Fruit fly (Drosophila melanogaster) whole organism, wandering third instar larva: ENCODE measurements around the gene Takl2.

ENCODE experiments used
- Abd-B ChIP-seq: fragments of >200 bp; optimal IDR thresholded peaks from 2 replicates; lab custom pipeline; 2017; ENCODE audit warnings: missing biosample characterization, missing genetic modification characterization
- CG32264 ChIP-seq: fragments of 200-800 bp; sonication (Bioruptor generic); optimal IDR thresholded peaks from 2 replicates; lab custom pipeline; 2016; ENCODE audit warnings: missing biosample characterization, missing genetic modification characterization
- CG9705 ChIP-seq: fragments of 200-800 bp; sonication (Bioruptor generic); optimal IDR thresholded peaks from 2 replicates; lab custom pipeline; 2018; ENCODE audit warnings: missing biosample characterization, mild to moderate bottlenecking, missing genetic modification characterization
- CrebA ChIP-seq: fragments of 200-800 bp; sonication (Bioruptor generic); optimal IDR thresholded peaks from 2 replicates; lab custom pipeline; 2016; ENCODE audit warnings: missing biosample characterization, mild to moderate bottlenecking, missing genetic modification characterization, borderline replicate concordance
- Dfd ChIP-seq: fragments of >200 bp; optimal IDR thresholded peaks from 2 replicates; lab custom pipeline; 2017; ENCODE audit warnings: missing biosample characterization, missing genetic modification characterization
- Dif ChIP-seq: fragments of 200-275, 200-300 bp; sonication (Bioruptor generic); optimal IDR thresholded peaks from 2 replicates; lab custom pipeline; 2018; ENCODE audit warnings: missing biosample characterization, missing genetic modification characterization; ENCODE audit not compliant: partially characterized antibody
- GATAd ChIP-seq: sonication (Bioruptor generic); optimal IDR thresholded peaks from 2 replicates; lab custom pipeline; 2016; ENCODE audit warnings: missing biosample characterization, missing genetic modification characterization
- HLH106 ChIP-seq: fragments of 200-800 bp; optimal IDR thresholded peaks from 3 replicates; lab custom pipeline; 2019; ENCODE audit warnings: missing biosample characterization, mild to moderate bottlenecking, missing genetic modification characterization, moderate library complexity
- Hnf4 ChIP-seq: fragments of 200-800 bp; sonication (Bioruptor generic); optimal IDR thresholded peaks from 2 replicates; lab custom pipeline; 2016; ENCODE audit warnings: missing biosample characterization, mild to moderate bottlenecking, missing genetic modification characterization
- Hr78 ChIP-seq: fragments of >200 bp; optimal IDR thresholded peaks from 2 replicates; lab custom pipeline; 2017; ENCODE audit warnings: missing biosample characterization, missing genetic modification characterization
- Hr83 ChIP-seq: fragments of 200-300 bp; sonication (Bioruptor generic); optimal IDR thresholded peaks from 2 replicates; lab custom pipeline; 2016; ENCODE audit warnings: missing biosample characterization, mild to moderate bottlenecking, missing genetic modification characterization, moderate library complexity; ENCODE audit not compliant: poor library complexity, severe bottlenecking
- Jra ChIP-seq: sonication (Bioruptor generic); optimal IDR thresholded peaks from 2 replicates; lab custom pipeline; 2016; ENCODE audit warnings: missing biosample characterization, missing genetic modification characterization
- Mio ChIP-seq: sonication (Bioruptor generic); optimal IDR thresholded peaks from 2 replicates; lab custom pipeline; 2016; ENCODE audit warnings: missing biosample characterization, missing genetic modification characterization
- Myc ChIP-seq: fragments of >200 bp; optimal IDR thresholded peaks from 2 replicates; lab custom pipeline; 2017
- N ChIP-seq: fragments of >200 bp; optimal IDR thresholded peaks from 2 replicates; lab custom pipeline; 2018; ENCODE audit warnings: missing biosample characterization, missing external identifiers, missing genetic modification characterization
- OdsH ChIP-seq: fragments of 200-800 bp; sonication (Bioruptor generic); optimal IDR thresholded peaks from 2 replicates; lab custom pipeline; 2016; ENCODE audit warnings: missing biosample characterization, mild to moderate bottlenecking, missing genetic modification characterization
- Rel ChIP-seq, 2 experiments: fragments of 200-800 bp; sonication (Bioruptor generic) in 1 of 2; optimal IDR thresholded peaks; 2 replicates in 1 of 2; 3 replicates in 1 of 2; lab custom pipeline; 2016 to 2019; ENCODE audit warnings: mild to moderate bottlenecking in 2 of 2, missing biosample characterization in 2 of 2, missing genetic modification characterization in 2 of 2, moderate library complexity in 1 of 2
- Sp1 ChIP-seq: fragments of 200-800 bp; sonication (Bioruptor generic); optimal IDR thresholded peaks from 3 replicates; lab custom pipeline; 2019; ENCODE audit warnings: missing biosample characterization, mild to moderate bottlenecking, missing genetic modification characterization, moderate library complexity
- Vsx2 ChIP-seq: fragments of 200-300, 225-300 bp; sonication (Bioruptor generic); optimal IDR thresholded peaks from 2 replicates; lab custom pipeline; 2018; ENCODE audit warnings: missing biosample characterization, missing genetic modification characterization; ENCODE audit not compliant: partially characterized antibody
- br ChIP-seq: fragments of 200-800 bp; sonication (Bioruptor generic); optimal IDR thresholded peaks from 2 replicates; lab custom pipeline; 2016; ENCODE audit warnings: missing biosample characterization, missing genetic modification characterization
- brk ChIP-seq: fragments of 200-800 bp; sonication (Bioruptor generic); optimal IDR thresholded peaks from 2 replicates; lab custom pipeline; 2016; ENCODE audit warnings: missing biosample characterization, mild to moderate bottlenecking, missing genetic modification characterization
- dl ChIP-seq, 2 experiments: fragments of 175-275, 200-275 bp in 1 of 2; fragments of 200-275 bp in 1 of 2; sonication (Bioruptor generic); optimal IDR thresholded peaks; lab custom pipeline; 2018; ENCODE audit warnings: mild to moderate bottlenecking in 2 of 2, missing biosample characterization in 2 of 2, missing genetic modification characterization in 2 of 2, moderate library complexity in 2 of 2; ENCODE audit not compliant: partially characterized antibody in 2 of 2, insufficient read depth in 1 of 2
- dmrt93B ChIP-seq: fragments of 200-800 bp; sonication (Bioruptor generic); optimal IDR thresholded peaks from 2 replicates; lab custom pipeline; 2018; ENCODE audit warnings: missing biosample characterization, mild to moderate bottlenecking, missing genetic modification characterization
- dsf ChIP-seq: sonication (Bioruptor generic); optimal IDR thresholded peaks from 2 replicates; lab custom pipeline; 2016; ENCODE audit warnings: missing biosample characterization, missing genetic modification characterization, borderline replicate concordance
- ey ChIP-seq: fragments of 200-800 bp; sonication (Bioruptor generic); optimal IDR thresholded peaks from 2 replicates; lab custom pipeline; 2016; ENCODE audit warnings: missing biosample characterization, missing genetic modification characterization
- foxo ChIP-seq, 2 experiments: fragments of 200-800 bp; sonication (Bioruptor generic); optimal IDR thresholded peaks; 2 replicates in 1 of 2; 3 replicates in 1 of 2; lab custom pipeline; 2016 to 2017; ENCODE audit warnings: missing biosample characterization in 2 of 2, missing genetic modification characterization in 2 of 2
- fru ChIP-seq: fragments of 200-800 bp; sonication (Bioruptor generic); optimal IDR thresholded peaks from 3 replicates; lab custom pipeline; 2016; ENCODE audit warnings: missing biosample characterization, mild to moderate bottlenecking, missing genetic modification characterization
- h ChIP-seq: fragments of 200-800 bp; sonication (Bioruptor generic); optimal IDR thresholded peaks from 3 replicates; lab custom pipeline; 2016; ENCODE audit warnings: missing biosample characterization, mild to moderate bottlenecking, missing genetic modification characterization
- jim ChIP-seq: fragments of 175-275, 200-325 bp; sonication (Bioruptor generic); optimal IDR thresholded peaks from 2 replicates; lab custom pipeline; 2016; ENCODE audit warnings: missing biosample characterization, mild to moderate bottlenecking, missing genetic modification characterization
- lola ChIP-seq: fragments of >200 bp; optimal IDR thresholded peaks from 2 replicates; lab custom pipeline; 2017; ENCODE audit warnings: missing biosample characterization, missing genetic modification characterization
- pan ChIP-seq: fragments of >200 bp; optimal IDR thresholded peaks from 2 replicates; lab custom pipeline; 2017
- psq ChIP-seq: fragments of 200-800 bp; sonication (Bioruptor generic); optimal IDR thresholded peaks from 3 replicates; lab custom pipeline; 2017; ENCODE audit warnings: missing biosample characterization, mild to moderate bottlenecking, missing genetic modification characterization, moderate library complexity
- rgr ChIP-seq: fragments of 200-800 bp; sonication (Bioruptor generic); optimal IDR thresholded peaks from 3 replicates; lab custom pipeline; 2016; ENCODE audit warnings: missing biosample characterization, mild to moderate bottlenecking, missing genetic modification characterization
- sage ChIP-seq: fragments of 200-800 bp; sonication (Bioruptor generic); optimal IDR thresholded peaks from 2 replicates; lab custom pipeline; 2016; ENCODE audit warnings: missing biosample characterization, mild to moderate bottlenecking, missing genetic modification characterization
- sv ChIP-seq: fragments of 200-800 bp; sonication (Bioruptor generic); optimal IDR thresholded peaks from 3 replicates; lab custom pipeline; 2016; ENCODE audit warnings: missing biosample characterization, missing genetic modification characterization
- tai ChIP-seq: sonication (Bioruptor generic); optimal IDR thresholded peaks from 2 replicates; lab custom pipeline; 2016; ENCODE audit warnings: missing biosample characterization, missing genetic modification characterization
- usp ChIP-seq: fragments of >200 bp; optimal IDR thresholded peaks from 2 replicates; lab custom pipeline; 2017; ENCODE audit warnings: missing biosample characterization, missing genetic modification characterization
- woc ChIP-seq: sonication (Bioruptor generic); optimal IDR thresholded peaks from 2 replicates; lab custom pipeline; 2016; ENCODE audit warnings: missing biosample characterization, mild to moderate bottlenecking, missing genetic modification characterization

Takl2 gene

dm6 chr3R:22724149-22724973, 9.3 kb downstream of the Takl2 start, which contains the start of gene Irp-1A:
Gene Irp-1A (minus strand): TSS chr3R:22724587.
- TF ChIP-seq OdsH (GFP tag; lab: Kevin White, UChicago) (peak; percentile 54), usp (no peak), brk (no peak), pan (lab: Kevin White, UChicago) (no peak), Sp1 (GFP tag; lab: Kevin White, UChicago) (peak; percentile 75), ey (GFP tag; lab: Kevin White, UChicago) (peak; percentile 23), jim (GFP tag; lab: Kevin White, UChicago) (no peak), sv (GFP tag; lab: Kevin White, UChicago) (peak; percentile 55), h (GFP tag; lab: Kevin White, UChicago) (peak; percentile 54), Hr78 (GFP tag; lab: Kevin White, UChicago) (no peak), Dif (GFP tag; lab: Kevin White, UChicago) (no peak), woc (peak; percentile 63), fru (GFP tag; lab: Kevin White, UChicago) (peak; percentile 51), foxo (GFP tag; optimal IDR thresholded peaks at IDR 0.05; lab: Kevin White, UChicago) (peak in 1 of 2 experiments; percentile 73), rgr (peak; percentile 72), Hr83 (GFP tag; lab: Kevin White, UChicago) (peak; percentile 80), Vsx2 (GFP tag; lab: Kevin White, UChicago) (no peak), br (peak; percentile 16), psq (GFP tag; lab: Kevin White, UChicago) (peak; percentile 62), sage (GFP tag; lab: Kevin White, UChicago) (peak; percentile 9), Hnf4 (GFP tag; lab: Kevin White, UChicago) (no peak), CrebA (no peak), Rel (GFP tag; optimal IDR thresholded peaks at IDR 0.05; lab: Kevin White, UChicago) (no peak), Rel (tag; optimal IDR thresholded peaks at IDR 0.05; lab: Kevin White, UChicago) (peak; percentile 37), dsf (peak; percentile 4), CG32264 (GFP tag; lab: Kevin White, UChicago) (peak; percentile 27), Abd-B (GFP tag; lab: Kevin White, UChicago) (no peak), lola (no peak), Jra (GFP tag; lab: Kevin White, UChicago) (peak; percentile 40), HLH106 (peak; percentile 68), Myc (lab: Kevin White, UChicago) (peak; percentile 26), tai (GFP tag; lab: Kevin White, UChicago) (no peak), dmrt93B (GFP tag; lab: Kevin White, UChicago) (peak; percentile 3), Dfd (GFP tag; lab: Kevin White, UChicago) (no peak), dl (GFP tag; optimal IDR thresholded peaks at IDR 0.05; lab: Kevin White, UChicago; ENCODE audit: insufficient read depth in 1 of 2, partially characterized antibody in 2 of 2) (no peak), N (GFP tag; lab: Kevin White, UChicago) (no peak), GATAd (GFP tag; lab: Kevin White, UChicago) (no peak), CG9705 (GFP tag; lab: Kevin White, UChicago) (peak; percentile 3), Mio (GFP tag; lab: Kevin White, UChicago) (no peak)

dm6 chr3R:22720808-22721306, 12.8 kb downstream of the Takl2 start, which contains the start of gene wge:
Gene wge (minus strand): TSS chr3R:22721150.
- TF ChIP-seq Sp1 (GFP tag; lab: Kevin White, UChicago) (peak; percentile 59), tai (GFP tag; lab: Kevin White, UChicago) (no peak), dl (GFP tag; optimal IDR thresholded peaks at IDR 0.05; lab: Kevin White, UChicago; ENCODE audit: insufficient read depth in 1 of 2, partially characterized antibody in 2 of 2) (no peak), Hnf4 (GFP tag; lab: Kevin White, UChicago) (no peak), Abd-B (GFP tag; lab: Kevin White, UChicago) (no peak), CrebA (no peak), sage (GFP tag; lab: Kevin White, UChicago) (no peak), HLH106 (peak; percentile 12), foxo (GFP tag; optimal IDR thresholded peaks at IDR 0.05; lab: Kevin White, UChicago) (no peak), Vsx2 (GFP tag; lab: Kevin White, UChicago) (no peak), Rel (GFP tag; optimal IDR thresholded peaks at IDR 0.05; lab: Kevin White, UChicago) (no peak), Rel (tag; optimal IDR thresholded peaks at IDR 0.05; lab: Kevin White, UChicago) (peak; percentile 33), GATAd (GFP tag; lab: Kevin White, UChicago) (no peak), OdsH (GFP tag; lab: Kevin White, UChicago) (no peak), jim (GFP tag; lab: Kevin White, UChicago) (peak; percentile 80), Hr78 (GFP tag; lab: Kevin White, UChicago) (no peak), woc (no peak), h (GFP tag; lab: Kevin White, UChicago) (no peak), ey (GFP tag; lab: Kevin White, UChicago) (no peak), brk (no peak), CG9705 (GFP tag; lab: Kevin White, UChicago) (no peak), Myc (lab: Kevin White, UChicago) (no peak)
